Fruit fly (Drosophila melanogaster) whole organism, embryonic: ENCODE data around the gene wit.

Source experiments
- Abd-B ChIP-seq: fragments of 200-800 bp; sonication (Bioruptor generic); optimal IDR thresholded peaks from 2 replicates; lab custom pipeline; 2018; ENCODE audit warnings: missing biosample characterization, mild to moderate bottlenecking, missing genetic modification characterization, moderate library complexity
- Aef1 ChIP-seq: fragments of 200-800 bp; sonication (Bioruptor generic); IDR thresholded peaks from 3 replicates; pipeline ENCODE4 v1.3.6; 2022; ENCODE audit warnings: missing biosample characterization, missing genetic modification characterization
- Atf6 ChIP-seq: fragments of 200-800 bp; sonication (Bioruptor generic); IDR thresholded peaks from 2 replicates; pipeline ENCODE4 v1.3.6; 2022; ENCODE audit warnings: missing biosample characterization, missing genetic modification characterization
- Blimp-1 ChIP-seq: fragments of 200-800 bp; sonication (Bioruptor generic); optimal IDR thresholded peaks from 3 replicates; lab custom pipeline; 2018; ENCODE audit warnings: missing biosample characterization, missing genetic modification characterization, mild to moderate bottlenecking, moderate library complexity, missing genetic modification reagents
- BtbVII ChIP-seq: fragments of 200-800 bp; sonication (Bioruptor generic); optimal IDR thresholded peaks from 3 replicates; lab custom pipeline; 2017; ENCODE audit warnings: missing biosample characterization, mild to moderate bottlenecking, missing genetic modification characterization
- CG10979 ChIP-seq: fragments of 200-800 bp; sonication (Bioruptor generic); optimal IDR thresholded peaks from 2 replicates; lab custom pipeline; 2018; ENCODE audit warnings: missing biosample characterization, mild to moderate bottlenecking, missing genetic modification characterization, moderate library complexity
- CG11723 ChIP-seq: fragments of 200-800 bp; sonication (Bioruptor generic); optimal IDR thresholded peaks from 2 replicates; lab custom pipeline; 2017; ENCODE audit warnings: missing biosample characterization, mild to moderate bottlenecking, missing genetic modification characterization
- CG14860 ChIP-seq: fragments of 200-800 bp; sonication (Bioruptor generic); IDR thresholded peaks from 3 replicates; pipeline ENCODE4 v1.3.6; 2022; ENCODE audit warnings: missing biosample characterization, missing genetic modification characterization; ENCODE audit not compliant: partially characterized antibody
- CG16863 ChIP-seq: fragments of 200-800 bp; sonication (Bioruptor generic); optimal IDR thresholded peaks from 3 replicates; lab custom pipeline; 2016; ENCODE audit warnings: missing biosample characterization, missing genetic modification characterization
- CG17328 ChIP-seq: fragments of 200-800 bp; sonication (Bioruptor generic); IDR thresholded peaks from 2 replicates; pipeline ENCODE4 v1.3.6; 2022; ENCODE audit warnings: missing biosample characterization, missing genetic modification characterization
- CG17361 ChIP-seq: fragments of 200-800 bp; sonication (Bioruptor generic); IDR thresholded peaks from 3 replicates; pipeline ENCODE4 v1.3.6; 2022; ENCODE audit warnings: missing biosample characterization, missing genetic modification characterization
- CG17802 ChIP-seq: fragments of 200-800 bp; sonication (Bioruptor generic); optimal IDR thresholded peaks from 2 replicates; lab custom pipeline; 2018; ENCODE audit warnings: missing biosample characterization, mild to moderate bottlenecking, missing genetic modification characterization, moderate library complexity
- CG18619 ChIP-seq: fragments of 200-800 bp; sonication (Bioruptor generic); optimal IDR thresholded peaks from 3 replicates; lab custom pipeline; 2017; ENCODE audit warnings: missing biosample characterization, mild to moderate bottlenecking, missing genetic modification characterization
- CG2116 ChIP-seq: fragments of 200-800 bp; sonication (Bioruptor generic); optimal IDR thresholded peaks from 3 replicates; lab custom pipeline; 2018; ENCODE audit warnings: missing biosample characterization, mild to moderate bottlenecking, missing genetic modification characterization
- CG2678 ChIP-seq: fragments of 200-800 bp; sonication (Bioruptor generic); optimal IDR thresholded peaks from 3 replicates; lab custom pipeline; 2019; ENCODE audit warnings: missing biosample characterization, mild to moderate bottlenecking, missing genetic modification characterization, moderate library complexity
- CG2712 ChIP-seq: fragments of 200-800 bp; optimal IDR thresholded peaks from 3 replicates; lab custom pipeline; 2019; ENCODE audit warnings: missing biosample characterization, mild to moderate bottlenecking, missing genetic modification characterization, moderate library complexity
- CG4360 ChIP-seq: fragments of 200-800 bp; sonication (Bioruptor generic); IDR thresholded peaks from 2 replicates; pipeline ENCODE4 v1.3.6; 2022; ENCODE audit warnings: missing biosample characterization, missing genetic modification characterization
- CG43689 ChIP-seq: fragments of 200-800 bp; sonication (Bioruptor generic); IDR thresholded peaks from 2 replicates; pipeline ENCODE4 v1.3.6; 2022; ENCODE audit warnings: missing biosample characterization, missing genetic modification characterization
- CG8089 ChIP-seq: fragments of 200-800 bp; sonication (Bioruptor generic); optimal IDR thresholded peaks from 3 replicates; lab custom pipeline; 2016; ENCODE audit warnings: missing biosample characterization, missing genetic modification characterization
- D19A ChIP-seq: fragments of 200-800 bp; optimal IDR thresholded peaks from 3 replicates; lab custom pipeline; 2019; ENCODE audit warnings: missing biosample characterization, mild to moderate bottlenecking, missing genetic modification characterization, moderate library complexity
- Dek ChIP-seq: fragments of 200-800 bp; sonication (Bioruptor generic); optimal IDR thresholded peaks from 3 replicates; lab custom pipeline; 2019; ENCODE audit warnings: missing biosample characterization, mild to moderate bottlenecking, missing genetic modification characterization, moderate library complexity
- Dip3 ChIP-seq: fragments of 200-800 bp; sonication (Bioruptor generic); optimal IDR thresholded peaks from 3 replicates; lab custom pipeline; 2016; ENCODE audit warnings: missing biosample characterization, missing genetic modification characterization
- Dp ChIP-seq: fragments of 200-800 bp; sonication (Bioruptor generic); optimal IDR thresholded peaks from 2 replicates; lab custom pipeline; 2018; ENCODE audit warnings: missing biosample characterization, mild to moderate bottlenecking, missing genetic modification characterization, moderate library complexity
- HmgD ChIP-seq: fragments of 200-800 bp; sonication (Bioruptor generic); optimal IDR thresholded peaks from 3 replicates; lab custom pipeline; 2016; ENCODE audit warnings: missing biosample characterization, missing genetic modification characterization
- HmgZ ChIP-seq: fragments of 200-800 bp; sonication (Bioruptor generic); optimal IDR thresholded peaks from 2 replicates; lab custom pipeline; 2018; ENCODE audit warnings: missing biosample characterization, mild to moderate bottlenecking, missing genetic modification characterization
- MBD-R2 ChIP-seq: fragments of 200-800 bp; sonication (Bioruptor generic); IDR thresholded peaks from 2 replicates; pipeline ENCODE4 v1.3.6; 2022; ENCODE audit warnings: missing biosample characterization, missing genetic modification characterization
- MTF-1 ChIP-seq: fragments of 200-800 bp; sonication (Bioruptor generic); optimal IDR thresholded peaks from 2 replicates; lab custom pipeline; 2018; ENCODE audit warnings: missing biosample characterization, mild to moderate bottlenecking, missing genetic modification characterization, borderline replicate concordance
- NfI ChIP-seq: fragments of 200-800 bp; sonication (Bioruptor generic); optimal IDR thresholded peaks from 3 replicates; lab custom pipeline; 2018; ENCODE audit warnings: missing biosample characterization, mild to moderate bottlenecking, missing genetic modification characterization, moderate library complexity
- Oaz ChIP-seq: fragments of 200-800 bp; sonication (Bioruptor generic); IDR thresholded peaks from 2 replicates; pipeline ENCODE4 v1.3.6; 2022; ENCODE audit warnings: missing biosample characterization, missing genetic modification characterization
- Ssrp ChIP-seq: fragments of 200-800 bp; sonication (Bioruptor generic); optimal IDR thresholded peaks from 2 replicates; lab custom pipeline; 2018; ENCODE audit warnings: missing biosample characterization, mild to moderate bottlenecking, missing genetic modification characterization, moderate library complexity
- bigmax ChIP-seq: fragments of 200-800 bp; sonication (Bioruptor generic); optimal IDR thresholded peaks from 2 replicates; lab custom pipeline; 2018; ENCODE audit warnings: missing biosample characterization, mild to moderate bottlenecking, missing genetic modification characterization
- chinmo ChIP-seq: fragments of 200-800 bp; sonication (Bioruptor generic); IDR thresholded peaks from 4 replicates; pipeline ENCODE4 v1.3.6; 2022; ENCODE audit warnings: missing biosample characterization, missing genetic modification characterization; ENCODE audit not compliant: partially characterized antibody
- croc ChIP-seq: fragments of 200-800 bp; sonication (Bioruptor generic); conservative IDR thresholded peaks from 3 replicates; pipeline ENCODE4 v1.3.6; 2022; ENCODE audit warnings: missing biosample characterization, missing genetic modification characterization
- hb ChIP-seq: fragments of 200-800 bp; sonication (Bioruptor generic); IDR thresholded peaks from 3 replicates; pipeline ENCODE4 v1.3.6; 2022; ENCODE audit warnings: missing biosample characterization, missing genetic modification characterization; ENCODE audit not compliant: partially characterized antibody
- hkb ChIP-seq, 2 experiments: fragments of 200-800 bp in 1 of 2; fragments of >200 bp in 1 of 2; sonication (Bioruptor generic) in 1 of 2; IDR thresholded peaks in 1 of 2; optimal IDR thresholded peaks in 1 of 2; 2 replicates each; pipeline versions ENCODE4 v1.3.6 to Lab custom; 2017 to 2022; ENCODE audit warnings: missing biosample characterization in 1 of 2, missing genetic modification characterization in 1 of 2
- insv ChIP-seq, 2 experiments: fragments of 200-800 bp; sonication (Bioruptor generic); optimal IDR thresholded peaks; 3 replicates each; lab custom pipeline; 2016 to 2018; ENCODE audit warnings: missing biosample characterization in 2 of 2, missing genetic modification characterization in 2 of 2
- jing ChIP-seq: fragments of 200-800 bp; sonication (Bioruptor generic); optimal IDR thresholded peaks from 2 replicates; lab custom pipeline; 2018; ENCODE audit warnings: missing biosample characterization, mild to moderate bottlenecking, missing genetic modification characterization
- kni ChIP-seq: fragments of 200-800 bp; sonication (Bioruptor generic); optimal IDR thresholded peaks from 3 replicates; lab custom pipeline; 2017; ENCODE audit warnings: mild to moderate bottlenecking, missing biosample characterization, missing genetic modification reagents, missing genetic modification characterization
- lbe ChIP-seq: fragments of 200-800 bp; sonication (Bioruptor generic); optimal IDR thresholded peaks from 2 replicates; lab custom pipeline; 2016; ENCODE audit warnings: missing biosample characterization, mild to moderate bottlenecking, missing genetic modification characterization
- luna ChIP-seq: fragments of 200-800 bp; sonication (Bioruptor generic); optimal IDR thresholded peaks from 2 replicates; lab custom pipeline; 2016; ENCODE audit warnings: missing biosample characterization, missing genetic modification characterization
- odd ChIP-seq: fragments of 200-800 bp; sonication (Bioruptor generic); optimal IDR thresholded peaks from 2 replicates; lab custom pipeline; 2017; ENCODE audit warnings: missing biosample characterization, mild to moderate bottlenecking, missing genetic modification characterization
- otp ChIP-seq: fragments of 200-800 bp; sonication (Bioruptor generic); IDR thresholded peaks from 3 replicates; pipeline ENCODE4, ENCODE4 v1.3.6; 2022; ENCODE audit warnings: missing biosample characterization, missing genetic modification characterization
- sens ChIP-seq: fragments of 200-800 bp; sonication (Bioruptor generic); peaks from one replicate; lab custom pipeline; 2016; ENCODE audit warnings: missing biosample characterization, missing genetic modification characterization
- stc ChIP-seq: fragments of 200-800 bp; sonication (Bioruptor generic); IDR thresholded peaks from 2 replicates; pipeline ENCODE4 v1.3.6; 2022; ENCODE audit warnings: missing biosample characterization, missing genetic modification characterization
- toy ChIP-seq: fragments of 200-800 bp; sonication (Bioruptor generic); IDR thresholded peaks from 2 replicates; pipeline ENCODE4 v1.3.6; 2022; ENCODE audit warnings: missing biosample characterization, missing genetic modification characterization
- twi ChIP-seq: fragments of 200-800 bp; optimal IDR thresholded peaks from 2 replicates; lab custom pipeline; 2019; ENCODE audit warnings: missing biosample characterization, mild to moderate bottlenecking, missing genetic modification characterization, moderate library complexity
- tx ChIP-seq: fragments of 200-800 bp; sonication (Bioruptor generic); optimal IDR thresholded peaks from 2 replicates; lab custom pipeline; 2016; ENCODE audit warnings: missing biosample characterization, missing genetic modification characterization
- yki ChIP-seq: fragments of >200 bp; optimal IDR thresholded peaks from 3 replicates; lab custom pipeline; 2018
- zen ChIP-seq: fragments of 200-800 bp; sonication (Bioruptor generic); optimal IDR thresholded peaks from 3 replicates; lab custom pipeline; 2018; ENCODE audit warnings: missing biosample characterization, mild to moderate bottlenecking, missing genetic modification characterization, moderate library complexity

The wit gene

DNA sequence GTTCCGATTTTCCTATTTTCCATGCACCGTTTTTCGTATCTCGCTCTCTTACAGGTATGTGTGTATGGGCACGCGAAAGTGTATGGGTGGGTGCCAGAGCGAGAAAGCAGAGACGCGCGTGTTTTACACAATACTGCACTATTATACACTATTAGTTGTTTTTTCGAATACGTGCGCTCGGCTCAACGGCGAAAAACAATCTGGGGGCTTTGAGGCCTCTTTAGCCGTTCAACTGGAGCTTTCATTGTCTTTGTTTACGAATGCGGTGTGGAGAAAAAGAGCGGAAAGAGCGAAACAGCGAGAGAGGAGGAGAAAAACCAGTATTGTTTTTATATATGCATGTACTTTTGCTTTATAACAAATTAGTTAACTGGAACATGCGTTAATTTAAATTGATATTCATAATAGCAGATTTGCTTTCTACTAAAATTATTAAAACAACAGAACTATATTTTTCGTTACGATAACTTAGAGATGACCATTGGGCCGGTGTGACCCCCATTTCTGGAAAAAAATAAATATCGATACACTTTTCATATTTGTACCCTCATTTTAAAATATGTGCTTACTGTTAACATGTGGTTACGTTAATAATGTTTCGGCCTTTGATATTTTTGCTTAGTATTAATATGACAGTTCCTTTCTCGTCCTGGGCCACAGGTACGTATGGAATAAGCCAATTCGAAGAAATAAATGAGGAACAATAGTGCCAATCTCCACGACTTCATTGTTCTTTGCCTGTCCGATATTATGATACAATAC is 31.2 kb upstream of the wit start, which contains the start of gene CG14995 (continued):
- no peak for TF ChIP-seq Dek (tag; lab: Kevin White, UChicago)
- no peak for TF ChIP-seq Aef1
- TF ChIP-seq NfI (GFP tag; lab: Kevin White, UChicago): no peak
- TF ChIP-seq CG17328 (GFP tag; lab: Robert Waterston, UW): no peak
- no peak for TF ChIP-seq MTF-1 (GFP tag; lab: Kevin White, UChicago)
- TF ChIP-seq toy (GFP tag; lab: Robert Waterston, UW): no peak
- TF ChIP-seq HmgD: no peak
- no peak for TF ChIP-seq CG8089 (GFP tag; lab: Kevin White, UChicago)
- TF ChIP-seq hb (GFP tag; lab: Robert Waterston, UW): peak; percentile 25; the same call in 2 of the 3 replicates
- TF ChIP-seq Blimp-1 (GFP tag; lab: Kevin White, UChicago): peak; percentile 15
- TF ChIP-seq bigmax (GFP tag; lab: Kevin White, UChicago): no peak
- peak; percentile 1 for TF ChIP-seq zen (tag; lab: Kevin White, UChicago)
- TF ChIP-seq Ssrp (tag; lab: Kevin White, UChicago): no peak
- TF ChIP-seq twi (tag; lab: Kevin White, UChicago): no peak
- TF ChIP-seq luna: no peak
- TF ChIP-seq Abd-B (GFP tag; lab: Kevin White, UChicago): no peak
- peak; percentile 56 for TF ChIP-seq kni (GFP tag; lab: Kevin White, UChicago)
- TF ChIP-seq croc (GFP tag; lab: Robert Waterston, UW): no peak
- peak; percentile 79 for TF ChIP-seq BtbVII (GFP tag; lab: Kevin White, UChicago)
- TF ChIP-seq odd (GFP tag; lab: Kevin White, UChicago): peak; percentile 14
- no peak for TF ChIP-seq CG17802 (tag; lab: Kevin White, UChicago)
- TF ChIP-seq insv (GFP tag; optimal IDR thresholded peaks at IDR 0.05; lab: Kevin White, UChicago): no peak
- TF ChIP-seq CG2712 (tag; lab: Kevin White, UChicago): peak; percentile 31
- no peak for TF ChIP-seq yki (lab: Kevin White, UChicago)
- no peak for TF ChIP-seq jing (GFP tag; lab: Kevin White, UChicago)
- peak; percentile 93 for TF ChIP-seq sens
- TF ChIP-seq Dip3 (GFP tag; lab: Kevin White, UChicago): no peak
- TF ChIP-seq CG2116 (GFP tag; lab: Kevin White, UChicago): peak; percentile 30
- no peak for TF ChIP-seq tx (GFP tag; lab: Kevin White, UChicago)
- TF ChIP-seq Dp (GFP tag; lab: Kevin White, UChicago): peak; percentile 72
- TF ChIP-seq MBD-R2: 0 out of 2 replicates have a peak, but pooled peaks have one; percentile 21
- TF ChIP-seq chinmo (GFP tag; lab: Robert Waterston, UW): peak; percentile 96
- peak; percentile 67 for TF ChIP-seq D19A (tag; lab: Kevin White, UChicago)
- no peak for TF ChIP-seq otp (GFP tag; lab: Robert Waterston, UW)
- TF ChIP-seq Atf6 (GFP tag; lab: Robert Waterston, UW): peak; percentile 42; the same call in 1 of the 2 replicates
- no peak for TF ChIP-seq CG14860 (GFP tag; lab: Robert Waterston, UW)
- TF ChIP-seq Oaz (GFP tag; lab: Robert Waterston, UW): no peak
- TF ChIP-seq CG11723 (GFP tag; lab: Kevin White, UChicago): no peak
- TF ChIP-seq CG18619 (GFP tag; lab: Kevin White, UChicago): no peak
- no peak for TF ChIP-seq CG43689 (GFP tag; lab: Robert Waterston, UW)
- peak; percentile 33 for TF ChIP-seq CG2678 (tag; lab: Kevin White, UChicago)
- peak; percentile 65 for TF ChIP-seq lbe
- no peak; the same call in 1 of the 2 replicates for TF ChIP-seq stc (GFP tag; lab: Robert Waterston, UW)
- TF ChIP-seq HmgZ (tag; lab: Kevin White, UChicago): no peak
- TF ChIP-seq CG16863 (GFP tag; lab: Kevin White, UChicago): no peak
- no peak for TF ChIP-seq hkb (optimal IDR thresholded peaks at IDR 0.05; lab: Kevin White, UChicago)
- peak; percentile 43 for TF ChIP-seq hkb (GFP tag; IDR thresholded peaks at IDR 0.05; lab: Robert Waterston, UW)
- peak; percentile 8 for TF ChIP-seq CG10979 (tag; lab: Kevin White, UChicago)
- TF ChIP-seq CG17361 (GFP tag; lab: Robert Waterston, UW): no peak
- no peak for TF ChIP-seq CG4360 (GFP tag; lab: Robert Waterston, UW)
